Worm (Caenorhabditis elegans) whole organism, young adult: ENCODE results near the gene Y37H2A.10.

Experiments used
- B0019.2 ChIP-seq: fragments of 200-800 bp; sonication (Bioruptor generic); conservative IDR thresholded peaks from 2 replicates; pipeline ENCODE4 v1.3.6; 2022; ENCODE audit warnings: missing genetic modification reagents, missing genetic modification characterization, missing compliant biosample characterization
- B0035.1 ChIP-seq: sonication (generic microtip); optimal IDR thresholded peaks from 2 replicates; lab custom pipeline; 2016; ENCODE audit warnings: missing genetic modification characterization, mild to moderate bottlenecking, missing compliant biosample characterization, missing genotype, missing genetic modification reagents
- F10E7.11 ChIP-seq: sonication (generic microtip); optimal IDR thresholded peaks from 2 replicates; lab custom pipeline; 2017; ENCODE audit warnings: mild to moderate bottlenecking, missing genetic modification characterization, moderate library complexity, missing compliant biosample characterization
- F22D6.2 ChIP-seq: sonication (generic microtip); optimal IDR thresholded peaks from 2 replicates; lab custom pipeline; 2016; ENCODE audit warnings: mild to moderate bottlenecking, missing genetic modification characterization, missing compliant biosample characterization
- F33H1.4 ChIP-seq: fragments of 200-800 bp; sonication (Bioruptor generic); IDR thresholded peaks from 2 replicates; pipeline ENCODE4 v1.3.6; 2022; ENCODE audit warnings: missing genetic modification reagents, missing genetic modification characterization, missing compliant biosample characterization
- F37B4.10 ChIP-seq: fragments of 200-800 bp; sonication (Bioruptor generic); IDR thresholded peaks from 2 replicates; pipeline ENCODE4 v1.3.6; 2022; ENCODE audit warnings: missing genetic modification characterization, missing compliant biosample characterization
- F57C9.4 ChIP-seq: sonication (generic microtip); optimal IDR thresholded peaks from 2 replicates; lab custom pipeline; 2017; ENCODE audit warnings: mild to moderate bottlenecking, missing genetic modification characterization, missing compliant biosample characterization
- T07F8.4 ChIP-seq: sonication (generic microtip); optimal IDR thresholded peaks from 2 replicates; lab custom pipeline; 2016; ENCODE audit warnings: mild to moderate bottlenecking, missing genetic modification characterization, moderate library complexity, missing compliant biosample characterization
- Y67H2A.10 ChIP-seq: fragments of 200-800 bp; sonication (Bioruptor generic); conservative IDR thresholded peaks from 2 replicates; pipeline ENCODE4 v1.3.6; 2022; ENCODE audit warnings: missing genetic modification reagents, missing genetic modification characterization, missing compliant biosample characterization
- Y79H2A.3 ChIP-seq: fragments of 200-800 bp; sonication (Bioruptor generic); conservative IDR thresholded peaks from 2 replicates; pipeline ENCODE4 v1.3.6; 2022; ENCODE audit warnings: missing genetic modification reagents, missing genetic modification characterization, missing compliant biosample characterization
- ZK185.1 ChIP-seq: sonication (generic microtip); optimal IDR thresholded peaks from 2 replicates; lab custom pipeline; 2016; ENCODE audit warnings: mild to moderate bottlenecking, missing genetic modification characterization, missing compliant biosample characterization; ENCODE audit not compliant: poor library complexity, severe bottlenecking
- akir-1 ChIP-seq: fragments of 200-800 bp; sonication (Bioruptor generic); optimal IDR thresholded peaks from 2 replicates; lab custom pipeline; 2018; ENCODE audit warnings: mild to moderate bottlenecking, missing genetic modification characterization, moderate library complexity, missing compliant biosample characterization
- ama-1 ChIP-seq, 3 experiments: fragments of 150-350 bp in 1 of 3; sonication (generic microtip) in 2 of 3; optimal IDR thresholded peaks; 2 replicates each; lab custom pipeline; 2014 to 2018; ENCODE audit warnings: missing biosample characterization in 2 of 3, missing genetic modification characterization in 2 of 3, missing genetic modification reagents in 2 of 3
- aptf-2 ChIP-seq: fragments of 200-800 bp; sonication (Bioruptor generic); conservative IDR thresholded peaks from 2 replicates; pipeline ENCODE4 v1.3.6; 2022; ENCODE audit warnings: missing genetic modification reagents, missing genetic modification characterization, missing compliant biosample characterization
- attf-6 ChIP-seq: fragments of 200-800 bp; sonication (Bioruptor generic); IDR thresholded peaks from 2 replicates; pipeline ENCODE4 v1.3.6; 2022; ENCODE audit warnings: missing genetic modification reagents, missing genetic modification characterization, missing compliant biosample characterization
- bed-2 ChIP-seq: fragments of 200-800 bp; sonication (Bioruptor generic); IDR thresholded peaks from 2 replicates; pipeline ENCODE4 v1.3.6; 2022; ENCODE audit warnings: missing genetic modification reagents, missing genetic modification characterization, missing compliant biosample characterization
- cebp-2 ChIP-seq: fragments of 200-800 bp; sonication (Bioruptor generic); IDR thresholded peaks from 2 replicates; pipeline ENCODE4 v1.3.6; 2022; ENCODE audit warnings: missing genetic modification characterization, missing compliant biosample characterization
- die-1 ChIP-seq: sonication (generic microtip); optimal IDR thresholded peaks from 2 replicates; lab custom pipeline; 2016; ENCODE audit warnings: missing genotype, mild to moderate bottlenecking, missing genetic modification characterization, missing compliant biosample characterization
- dox-1 ChIP-seq: fragments of 200-800 bp; sonication (Bioruptor generic); IDR thresholded peaks from 2 replicates; pipeline ENCODE4 v1.3.6; 2022; ENCODE audit warnings: missing genetic modification reagents, missing genetic modification characterization, missing compliant biosample characterization
- dpff-1 ChIP-seq: sonication (generic microtip); optimal IDR thresholded peaks from 2 replicates; lab custom pipeline; 2017; ENCODE audit warnings: mild to moderate bottlenecking, missing genetic modification characterization, missing compliant biosample characterization
- dpl-1 ChIP-seq: fragments of 150-350 bp; optimal IDR thresholded peaks from 2 replicates; lab custom pipeline; 2014; ENCODE audit warnings: missing biosample characterization, missing genetic modification reagents, missing genetic modification characterization
- fkh-3 ChIP-seq: sonication (generic microtip); optimal IDR thresholded peaks from 2 replicates; lab custom pipeline; 2016; ENCODE audit warnings: mild to moderate bottlenecking, missing genetic modification characterization, missing compliant biosample characterization
- gei-17 ChIP-seq: fragments of 200-800 bp; sonication (Bioruptor generic); optimal IDR thresholded peaks from 2 replicates; lab custom pipeline; 2018; ENCODE audit warnings: mild to moderate bottlenecking, missing genetic modification characterization, missing compliant biosample characterization
- hlh-26 ChIP-seq: fragments of 200-800 bp; sonication (Bioruptor generic); conservative IDR thresholded peaks from 2 replicates; pipeline ENCODE4 v1.3.6; 2022; ENCODE audit warnings: missing genetic modification reagents, missing genetic modification characterization, missing compliant biosample characterization
- hmg-1.2 ChIP-seq: fragments of 200-800 bp; sonication (Bioruptor generic); IDR thresholded peaks from 2 replicates; pipeline ENCODE4 v1.3.6; 2022; ENCODE audit warnings: missing genetic modification reagents, missing genetic modification characterization, missing compliant biosample characterization
- lir-1 ChIP-seq: fragments of 200-800 bp; sonication (Bioruptor generic); conservative IDR thresholded peaks from 2 replicates; pipeline ENCODE4 v1.3.6; 2022; ENCODE audit warnings: missing genetic modification reagents, missing genetic modification characterization, missing compliant biosample characterization
- madf-10 ChIP-seq: sonication (generic microtip); optimal IDR thresholded peaks from 2 replicates; lab custom pipeline; 2016; ENCODE audit warnings: mild to moderate bottlenecking, missing genetic modification characterization, missing compliant biosample characterization
- madf-3 ChIP-seq: fragments of 200-800 bp; sonication (Bioruptor generic); IDR thresholded peaks from 2 replicates; pipeline ENCODE4 v1.3.6; 2022; ENCODE audit warnings: missing genetic modification reagents, missing genetic modification characterization, missing compliant biosample characterization
- mel-28 ChIP-seq: sonication (generic microtip); optimal IDR thresholded peaks from 2 replicates; lab custom pipeline; 2016; ENCODE audit warnings: borderline replicate concordance, mild to moderate bottlenecking, missing genetic modification characterization, missing compliant biosample characterization
- nfya-1 ChIP-seq: sonication (generic microtip); optimal IDR thresholded peaks from 2 replicates; lab custom pipeline; 2017; ENCODE audit warnings: antibody characterized with exemption, missing compliant biosample characterization, missing genetic modification characterization, borderline replicate concordance; ENCODE audit not compliant: insufficient read depth
- nfya-2 ChIP-seq: fragments of 200-800 bp; sonication (Bioruptor generic); IDR thresholded peaks from 2 replicates; pipeline ENCODE4 v1.3.6; 2022; ENCODE audit warnings: missing genetic modification reagents, missing genetic modification characterization, missing compliant biosample characterization
- nfyb-1 ChIP-seq: fragments of 200-800 bp; sonication (Bioruptor generic); IDR thresholded peaks from 2 replicates; pipeline ENCODE4 v1.3.6; 2022; ENCODE audit warnings: missing genetic modification reagents, missing genetic modification characterization, missing compliant biosample characterization
- nhr-179 ChIP-seq: sonication (generic microtip); optimal IDR thresholded peaks from 2 replicates; lab custom pipeline; 2016; ENCODE audit warnings: mild to moderate bottlenecking, missing genetic modification characterization, missing compliant biosample characterization
- rcor-1 ChIP-seq: fragments of 200-800 bp; sonication (Bioruptor generic); IDR thresholded peaks from 2 replicates; pipeline ENCODE4 v1.3.6; 2022; ENCODE audit warnings: missing genetic modification reagents, missing genetic modification characterization, missing compliant biosample characterization
- rec-8 ChIP-seq, 2 experiments: sonication (generic microtip); optimal IDR thresholded peaks; 2 replicates each; lab custom pipeline; 2016; ENCODE audit warnings: mild to moderate bottlenecking in 2 of 2, missing genetic modification characterization in 2 of 2, missing genetic modification reagents in 2 of 2, missing genotype in 2 of 2, missing biosample characterization in 1 of 2, missing compliant biosample characterization in 1 of 2, moderate library complexity in 1 of 2
- rpc-1 ChIP-seq, 2 experiments: fragments of 150-350 bp in 1 of 2; sonication (generic microtip) in 1 of 2; optimal IDR thresholded peaks; 2 replicates each; lab custom pipeline; 2014 to 2018; ENCODE audit warnings: missing biosample characterization in 1 of 2, missing genetic modification characterization in 1 of 2, missing genetic modification reagents in 1 of 2, missing genotype in 1 of 2
- snpc-1.3 ChIP-seq: sonication (generic microtip); optimal IDR thresholded peaks from 2 replicates; lab custom pipeline; 2017; ENCODE audit warnings: missing genetic modification characterization, mild to moderate bottlenecking, missing compliant biosample characterization, antibody characterized with exemption, moderate library complexity, missing genotype, missing genetic modification reagents; ENCODE audit not compliant: insufficient read depth
- sptf-2 ChIP-seq: fragments of 200-800 bp; sonication (Bioruptor generic); optimal IDR thresholded peaks from 2 replicates; lab custom pipeline; 2018; ENCODE audit warnings: mild to moderate bottlenecking, missing genetic modification characterization, missing compliant biosample characterization
- unc-62 ChIP-seq: fragments of 150-350 bp; optimal IDR thresholded peaks from 2 replicates; lab custom pipeline; 2014; ENCODE audit warnings: missing biosample characterization, missing genetic modification reagents, missing genetic modification characterization
- zim-3 ChIP-seq: sonication (generic microtip); optimal IDR thresholded peaks from 2 replicates; lab custom pipeline; 2017; ENCODE audit warnings: mild to moderate bottlenecking, missing genetic modification characterization, moderate library complexity, missing compliant biosample characterization

Y37H2A.10 gene

DNA sequence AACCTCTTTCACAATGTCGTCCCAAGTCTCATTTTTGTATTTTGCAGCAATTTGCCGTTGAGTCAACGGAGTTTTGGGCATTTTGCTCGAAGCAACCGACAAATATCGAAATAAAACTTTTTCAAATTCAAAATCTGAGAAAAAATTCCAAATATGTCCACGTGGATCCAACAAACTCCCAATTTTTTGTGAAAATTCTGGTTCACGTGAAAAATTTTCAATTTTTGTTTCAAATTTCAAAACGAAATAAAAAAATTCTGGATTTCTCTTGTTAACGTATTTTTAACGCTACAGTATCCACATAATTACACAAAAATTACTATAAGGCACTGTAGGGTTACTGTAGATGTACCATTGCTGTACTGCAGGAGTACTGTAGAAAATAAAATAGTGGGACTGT, 22.4 kb downstream of the Y37H2A.10 start, which contains the start of gene C14A6.13 (continued):
- TF ChIP-seq Y67H2A.10 (GFP tag; lab: Robert Waterston, UW) (no peak), F33H1.4 (no peak), rcor-1 (GFP tag; lab: Robert Waterston, UW) (no peak)

- TF ChIP-seq lir-1 (GFP tag; lab: Robert Waterston, UW) = no peak
- TF ChIP-seq aptf-2 = no peak
- TF ChIP-seq rcor-1 (GFP tag; lab: Robert Waterston, UW) = no peak
- TF ChIP-seq hmg-1.2 (GFP tag; lab: Robert Waterston, UW) = no peak
- no peak for TF ChIP-seq nfya-2 (GFP tag; lab: Robert Waterston, UW)
- TF ChIP-seq die-1 (tag; lab: Kevin White, UChicago) = no peak
- no peak for TF ChIP-seq F37B4.10
- TF ChIP-seq unc-62 (GFP tag; lab: Kevin White, UChicago) = no peak
- TF ChIP-seq zim-3 = no peak
- TF ChIP-seq rec-8 (tag; optimal IDR thresholded peaks at IDR 0.05; lab: Kevin White, UChicago) = no peak
- no peak for TF ChIP-seq akir-1 (GFP tag; lab: Kevin White, UChicago)
- TF ChIP-seq attf-6 (GFP tag; lab: Robert Waterston, UW) = no peak
- TF ChIP-seq dpl-1 = no peak
Observed at ce11 chrV:18162568-18162967, 23.8 kb downstream of the Y37H2A.10 start, which contains the start of gene C14A6.12. Gene C14A6.12 (minus strand): TSS chrV:18162668.

- no peak for TF ChIP-seq F22D6.2 (tag; lab: Kevin White, UChicago)
- TF ChIP-seq rpc-1 (optimal IDR thresholded peaks at IDR 0.05; lab: Kevin White, UChicago) = no peak
- TF ChIP-seq rpc-1 (tag; optimal IDR thresholded peaks at IDR 0.05; lab: Kevin White, UChicago) = no peak
- TF ChIP-seq madf-3 = no peak
- no peak for TF ChIP-seq bed-2
- TF ChIP-seq madf-10 (tag; lab: Kevin White, UChicago) = no peak
- no peak for TF ChIP-seq F57C9.4 (tag; lab: Kevin White, UChicago)
- no peak for TF ChIP-seq snpc-1.3 (tag; lab: Kevin White, UChicago)
- TF ChIP-seq nhr-179 = no peak
- TF ChIP-seq gei-17 (GFP tag; lab: Kevin White, UChicago) = no peak
Observed at ce11 chrV:18163434-18163833, 24.6 kb downstream of the Y37H2A.10 start.

DNA sequence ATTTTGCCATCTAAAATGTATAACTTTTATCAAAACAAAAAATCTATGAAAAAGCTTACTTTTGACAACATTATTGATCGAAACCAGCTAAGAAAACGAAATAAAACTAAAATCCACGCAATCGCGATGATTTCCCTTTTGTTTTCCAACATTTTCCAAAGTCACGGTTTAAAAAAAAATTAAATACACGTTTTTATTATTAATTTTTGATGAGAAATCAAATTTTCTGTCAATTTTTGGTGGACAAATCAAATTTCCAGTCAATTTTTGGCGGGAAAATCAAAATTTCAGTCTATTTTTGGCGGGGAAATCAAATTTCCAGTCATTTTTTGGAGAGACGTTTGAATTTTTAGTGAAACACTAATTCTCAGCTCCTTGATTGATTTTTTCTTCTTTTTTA, 26.0 kb downstream of the Y37H2A.10 start, which contains the start of gene C14A6.5:
C14A6.5 (minus strand) TSS at position 101 of the 400 bp plus-strand sequence.
- TF ChIP-seq hmg-1.2 (GFP tag; lab: Robert Waterston, UW) = no peak
- TF ChIP-seq ama-1 (optimal IDR thresholded peaks at IDR 0.05; lab: Kevin White, UChicago) = no peak
- no peak for TF ChIP-seq ama-1 (GFP tag; optimal IDR thresholded peaks at IDR 0.05; lab: Kevin White, UChicago)
- TF ChIP-seq aptf-2 = no peak
- no peak for TF ChIP-seq cebp-2 (GFP tag; lab: Robert Waterston, UW)
- no peak for TF ChIP-seq Y79H2A.3 (GFP tag; lab: Robert Waterston, UW)
- no peak for TF ChIP-seq fkh-3 (tag; lab: Kevin White, UChicago)
- no peak for TF ChIP-seq hlh-26
- no peak for TF ChIP-seq mel-28
- no peak for TF ChIP-seq dox-1 (GFP tag; lab: Robert Waterston, UW)
- no peak for TF ChIP-seq ZK185.1 (tag; lab: Kevin White, UChicago)
- TF ChIP-seq dpff-1 = no peak
- TF ChIP-seq sptf-2 (GFP tag; lab: Kevin White, UChicago) = no peak
- TF ChIP-seq nfya-1 = no peak
- TF ChIP-seq nfyb-1 (GFP tag; lab: Robert Waterston, UW) = no peak
- no peak for TF ChIP-seq T07F8.4 (tag; lab: Kevin White, UChicago)
- TF ChIP-seq B0019.2 (GFP tag; lab: Robert Waterston, UW) = no peak
- TF ChIP-seq F10E7.11 = no peak
- no peak for TF ChIP-seq B0035.1 (tag; lab: Kevin White, UChicago)
